Worm (Caenorhabditis elegans): ENCODE results near the gene ZK652.8.

ce11 chrIII:7795311-7795710, 48.1 kb downstream of the ZK652.8 start, which contains the start of gene cyk-7:
- TF ChIP-seq R02D3.7 (tag; optimal IDR thresholded peaks at IDR 0.05) (no peak), lin-39 (tag; optimal IDR thresholded peaks at IDR 0.05) (no peak), pha-4 (tag; optimal IDR thresholded peaks at IDR 0.05) (no peak), ceh-82 (tag; optimal IDR thresholded peaks at IDR 0.05) (no peak), elt-3 (tag; optimal IDR thresholded peaks at IDR 0.05) (no peak), aly-2 (tag; optimal IDR thresholded peaks at IDR 0.05) (no peak), elt-2 (tag; optimal IDR thresholded peaks at IDR 0.05) (no peak), ceh-9 (tag; optimal IDR thresholded peaks at IDR 0.05) (no peak), unc-39 (tag; optimal IDR thresholded peaks at IDR 0.05) (no peak)

Data from whole organism, L3 larva.